Fruit fly (Drosophila melanogaster): Measurements from ENCODE around the gene Ugt302C1.

The Ugt302C1 gene

dm6 chr3R:11156858-11157257 is at the start of gene Ugt302C1 (continued):
- TF ChIP-seq eve (GFP tag; optimal IDR thresholded peaks at IDR 0.05) (peak in 1 of 2 experiments; percentile 76), Dip2 (GFP tag; IDR thresholded peaks at IDR 0.05) (no peak), CG6272 (GFP tag; IDR thresholded peaks at IDR 0.05) (no peak), dati (GFP tag; IDR thresholded peaks at IDR 0.05) (no peak), CG17829 (tag; optimal IDR thresholded peaks at IDR 0.05) (no peak), Adf1 (GFP tag; IDR thresholded peaks at IDR 0.05) (peak; percentile 32; the same call in 1 of the 2 replicates), Dref (GFP tag; IDR thresholded peaks at IDR 0.05) (no peak), sens-2 (GFP tag; IDR thresholded peaks at IDR 0.05) (no peak), bsh (GFP tag; optimal IDR thresholded peaks at IDR 0.05) (no peak), lmd (GFP tag; IDR thresholded peaks at IDR 0.05) (no peak), CG12236 (GFP tag; optimal IDR thresholded peaks at IDR 0.05) (no peak), Nf-YB (GFP tag; optimal IDR thresholded peaks at IDR 0.05) (no peak), Aef1 (GFP tag; IDR thresholded peaks at IDR 0.05) (no peak), gt (GFP tag; IDR thresholded peaks at IDR 0.05) (no peak), fd3F (GFP tag; optimal IDR thresholded peaks at IDR 0.05) (no peak), Awh (GFP tag; IDR thresholded peaks at IDR 0.05) (peak; percentile 34; the same call in 1 of the 2 replicates), CG17359 (tag; optimal IDR thresholded peaks at IDR 0.05) (no peak), CG34376 (GFP tag; optimal IDR thresholded peaks at IDR 0.05) (peak; percentile 73), BtbVII (GFP tag; optimal IDR thresholded peaks at IDR 0.05) (peak; percentile 34), zf30C (GFP tag; optimal IDR thresholded peaks at IDR 0.05) (no peak), HHEX (GFP tag; optimal IDR thresholded peaks at IDR 0.05) (no peak), D19A (tag; optimal IDR thresholded peaks at IDR 0.05) (no peak), CG6654 (GFP tag; optimal IDR thresholded peaks at IDR 0.05) (no peak), Atf6 (GFP tag; IDR thresholded peaks at IDR 0.05) (no peak; the same call in 1 of the 2 replicates), E2f1 (GFP tag; IDR thresholded peaks at IDR 0.05) (no peak), grau (tag; optimal IDR thresholded peaks at IDR 0.05) (no peak), cad (GFP tag; optimal IDR thresholded peaks at IDR 0.05) (no peak), odd (GFP tag; optimal IDR thresholded peaks at IDR 0.05) (no peak), CG15696 (tag; optimal IDR thresholded peaks at IDR 0.05) (no peak), CG6813 (GFP tag; optimal IDR thresholded peaks at IDR 0.05) (no peak), CG10147 (GFP tag; optimal IDR thresholded peaks at IDR 0.05) (no peak), CG4360 (GFP tag; IDR thresholded peaks at IDR 0.05) (no peak), esg (GFP tag; conservative IDR thresholded peaks at IDR 0.05) (no peak), kni (GFP tag; optimal IDR thresholded peaks at IDR 0.05) (peak; percentile 71), nerfin-1 (tag; optimal IDR thresholded peaks at IDR 0.05) (no peak), cwo (GFP tag; optimal IDR thresholded peaks at IDR 0.05) (no peak), CG11093 (GFP tag; IDR thresholded peaks at IDR 0.05) (no peak), GATAe (GFP tag; conservative IDR thresholded peaks at IDR 0.05) (no peak), CG18599 (GFP tag; optimal IDR thresholded peaks at IDR 0.05) (no peak), ATbp (GFP tag; optimal IDR thresholded peaks at IDR 0.05) (no peak), CG7928 (GFP tag; optimal IDR thresholded peaks at IDR 0.05) (no peak), CG31224 (GFP tag; IDR thresholded peaks at IDR 0.05) (no peak), dysf (GFP tag; IDR thresholded peaks at IDR 0.05) (no peak), Ravus (GFP tag; IDR thresholded peaks at IDR 0.05) (no peak), tna (GFP tag; IDR thresholded peaks at IDR 0.05; ENCODE audit: partially characterized antibody) (no peak), CG2202 (tag; optimal IDR thresholded peaks at IDR 0.05) (no peak), CG17186 (GFP tag; optimal IDR thresholded peaks at IDR 0.05) (no peak), Sry-δ (GFP tag; optimal IDR thresholded peaks at IDR 0.05) (no peak), CG12744 (GFP tag; optimal IDR thresholded peaks at IDR 0.05) (no peak), Hr3 (GFP tag; optimal IDR thresholded peaks at IDR 0.05) (no peak), ftz-f1 (GFP tag; optimal IDR thresholded peaks at IDR 0.05) (no peak), CG2199 (GFP tag; IDR thresholded peaks at IDR 0.05) (no peak)
